Worm (Caenorhabditis elegans) whole organism, late embryonic: ENCODE measurements around the gene chil-9.

ENCODE experiments used
- C08G9.2 ChIP-seq: sonication (generic microtip); optimal IDR thresholded peaks from 2 replicates; lab custom pipeline; 2016; ENCODE audit warnings: mild to moderate bottlenecking, missing genetic modification characterization, moderate library complexity, missing compliant biosample characterization
- C38D4.7 ChIP-seq: fragments of 200-800 bp; sonication (Bioruptor generic); optimal IDR thresholded peaks from 2 replicates; lab custom pipeline; 2018; ENCODE audit warnings: mild to moderate bottlenecking, missing genetic modification characterization, moderate library complexity, missing compliant biosample characterization
- K02D7.2 ChIP-seq: sonication (generic microtip); optimal IDR thresholded peaks from 2 replicates; lab custom pipeline; 2017; ENCODE audit warnings: mild to moderate bottlenecking, missing genetic modification characterization, missing compliant biosample characterization
- K09A11.1 ChIP-seq: sonication (generic microtip); optimal IDR thresholded peaks from 2 replicates; lab custom pipeline; 2017; ENCODE audit warnings: antibody characterized with exemption, mild to moderate bottlenecking, missing genetic modification characterization, missing compliant biosample characterization; ENCODE audit not compliant: insufficient read depth
- T23F11.4 ChIP-seq: fragments of 200-800 bp; sonication (Bioruptor generic); optimal IDR thresholded peaks from 2 replicates; lab custom pipeline; 2018; ENCODE audit warnings: mild to moderate bottlenecking, missing genetic modification characterization, missing compliant biosample characterization
- Y22D7AL.16 ChIP-seq: sonication (generic microtip); optimal IDR thresholded peaks from 2 replicates; lab custom pipeline; 2016; ENCODE audit warnings: missing genetic modification characterization, missing compliant biosample characterization
- ahr-1 ChIP-seq: sonication (generic microtip); optimal IDR thresholded peaks from 2 replicates; lab custom pipeline; 2016; ENCODE audit warnings: missing genetic modification characterization, missing compliant biosample characterization
- ama-1 ChIP-seq: fragments of 150-350 bp; optimal IDR thresholded peaks from 2 replicates; lab custom pipeline; 2014
- ceh-14 ChIP-seq: sonication (generic microtip); optimal IDR thresholded peaks from 2 replicates; lab custom pipeline; 2016; ENCODE audit warnings: missing genotype, missing genetic modification characterization, missing compliant biosample characterization
- ceh-18 ChIP-seq: sonication (generic microtip); optimal IDR thresholded peaks from 2 replicates; lab custom pipeline; 2016; ENCODE audit warnings: missing genetic modification characterization, missing compliant biosample characterization
- ceh-19 ChIP-seq: fragments of 200-800 bp; sonication (Bioruptor generic); optimal IDR thresholded peaks from 2 replicates; lab custom pipeline; 2018; ENCODE audit warnings: mild to moderate bottlenecking, missing genetic modification characterization, missing compliant biosample characterization
- ceh-2 ChIP-seq: sonication (generic microtip); optimal IDR thresholded peaks from 2 replicates; lab custom pipeline; 2016; ENCODE audit warnings: missing genotype, missing genetic modification characterization, missing compliant biosample characterization
- ceh-22 ChIP-seq: sonication (generic microtip); optimal IDR thresholded peaks from 2 replicates; lab custom pipeline; 2017; ENCODE audit warnings: missing biosample characterization, missing genetic modification characterization
- ceh-24 ChIP-seq: sonication (generic microtip); optimal IDR thresholded peaks from 2 replicates; lab custom pipeline; 2016; ENCODE audit warnings: mild to moderate bottlenecking, missing genetic modification characterization, missing compliant biosample characterization
- ceh-30 ChIP-seq: fragments of 150-350 bp; optimal IDR thresholded peaks from 2 replicates; lab custom pipeline; 2014; ENCODE audit warnings: missing biosample characterization, missing genetic modification characterization
- ceh-34 ChIP-seq: sonication (generic microtip); optimal IDR thresholded peaks from 2 replicates; lab custom pipeline; 2016; ENCODE audit warnings: mild to moderate bottlenecking, missing genetic modification characterization, missing compliant biosample characterization
- ceh-45 ChIP-seq: fragments of 200-800 bp; sonication (Bioruptor generic); IDR thresholded peaks from 2 replicates; pipeline ENCODE4 v1.3.6; 2022; ENCODE audit warnings: missing genetic modification reagents, missing genetic modification characterization, missing compliant biosample characterization
- ceh-48 ChIP-seq: sonication (generic microtip); optimal IDR thresholded peaks from 2 replicates; lab custom pipeline; 2016; ENCODE audit warnings: missing genetic modification characterization, inconsistent platforms, missing compliant biosample characterization
- ceh-6 ChIP-seq: fragments of 200-800 bp; sonication (Bioruptor generic); optimal IDR thresholded peaks from 2 replicates; lab custom pipeline; 2018; ENCODE audit warnings: mild to moderate bottlenecking, missing genetic modification characterization, missing compliant biosample characterization
- che-1 ChIP-seq: sonication (generic microtip); optimal IDR thresholded peaks from 2 replicates; lab custom pipeline; 2016; ENCODE audit warnings: mild to moderate bottlenecking, missing genetic modification characterization, missing compliant biosample characterization
- dmd-4 ChIP-seq: sonication (generic microtip); optimal IDR thresholded peaks from 2 replicates; lab custom pipeline; 2016; ENCODE audit warnings: borderline replicate concordance, missing genetic modification characterization, missing compliant biosample characterization
- dve-1 ChIP-seq: sonication (generic microtip); optimal IDR thresholded peaks from 2 replicates; lab custom pipeline; 2017; ENCODE audit warnings: antibody characterized with exemption, mild to moderate bottlenecking, missing genetic modification characterization, missing compliant biosample characterization
- elt-4 ChIP-seq: sonication (generic microtip); optimal IDR thresholded peaks from 2 replicates; lab custom pipeline; 2016; ENCODE audit warnings: missing genetic modification characterization, missing compliant biosample characterization
- eyg-1 ChIP-seq: sonication (generic microtip); optimal IDR thresholded peaks from 2 replicates; lab custom pipeline; 2016; ENCODE audit warnings: missing genotype, missing genetic modification characterization, missing compliant biosample characterization
- fax-1 ChIP-seq: sonication (generic microtip); optimal IDR thresholded peaks from 2 replicates; lab custom pipeline; 2016; ENCODE audit warnings: missing genotype, missing genetic modification characterization, missing compliant biosample characterization
- fkh-10 ChIP-seq: fragments of 150-350 bp; optimal IDR thresholded peaks from 2 replicates; lab custom pipeline; 2014; ENCODE audit warnings: missing biosample characterization, missing genetic modification reagents, missing genetic modification characterization
- gmeb-2 ChIP-seq: sonication (generic microtip); optimal IDR thresholded peaks from 2 replicates; lab custom pipeline; 2016; ENCODE audit warnings: missing genetic modification characterization, inconsistent platforms, missing compliant biosample characterization
- hlh-30 ChIP-seq: sonication (generic microtip); optimal IDR thresholded peaks from 2 replicates; lab custom pipeline; 2017; ENCODE audit warnings: antibody characterized with exemption, missing genetic modification characterization, missing compliant biosample characterization; ENCODE audit not compliant: insufficient read depth
- hlh-8 ChIP-seq: sonication (generic microtip); optimal IDR thresholded peaks from 2 replicates; lab custom pipeline; 2016; ENCODE audit warnings: missing genotype, missing genetic modification characterization, missing compliant biosample characterization
- mec-3 ChIP-seq: sonication (generic microtip); optimal IDR thresholded peaks from 2 replicates; lab custom pipeline; 2016; ENCODE audit warnings: borderline replicate concordance, missing genetic modification characterization, missing compliant biosample characterization
- nfya-1 ChIP-seq: sonication (generic microtip); optimal IDR thresholded peaks from 2 replicates; lab custom pipeline; 2017; ENCODE audit warnings: missing genetic modification characterization, mild to moderate bottlenecking, missing compliant biosample characterization, antibody characterized with exemption, moderate library complexity
- nhr-11 ChIP-seq: fragments of 150-350 bp; optimal IDR thresholded peaks from 2 replicates; lab custom pipeline; 2014; ENCODE audit warnings: missing biosample characterization, missing genetic modification characterization
- npax-4 ChIP-seq: sonication (generic microtip); optimal IDR thresholded peaks from 2 replicates; lab custom pipeline; 2016; ENCODE audit warnings: missing genetic modification characterization, missing compliant biosample characterization
- odd-2 ChIP-seq: sonication (generic microtip); optimal IDR thresholded peaks from 2 replicates; lab custom pipeline; 2017; ENCODE audit warnings: antibody characterized with exemption, mild to moderate bottlenecking, missing genetic modification characterization, missing compliant biosample characterization
- pag-3 ChIP-seq: sonication (generic microtip); optimal IDR thresholded peaks from 2 replicates; lab custom pipeline; 2016; ENCODE audit warnings: missing compliant biosample characterization, missing genetic modification characterization, borderline replicate concordance
- pat-9 ChIP-seq: fragments of 200-800 bp; sonication (Bioruptor generic); optimal IDR thresholded peaks from 2 replicates; lab custom pipeline; 2018; ENCODE audit warnings: mild to moderate bottlenecking, missing genetic modification characterization, moderate library complexity, missing compliant biosample characterization
- pax-1 ChIP-seq: fragments of 150-350 bp; optimal IDR thresholded peaks from 2 replicates; lab custom pipeline; 2014; ENCODE audit warnings: missing biosample characterization, missing genetic modification characterization
- pha-2 ChIP-seq: sonication (generic microtip); optimal IDR thresholded peaks from 2 replicates; lab custom pipeline; 2017; ENCODE audit warnings: mild to moderate bottlenecking, missing genetic modification characterization, missing compliant biosample characterization
- pha-4 ChIP-seq: fragments of 150-350 bp; optimal IDR thresholded peaks from 2 replicates; lab custom pipeline; 2018; ENCODE audit warnings: missing biosample characterization, missing genetic modification reagents, missing genetic modification characterization
- pros-1 ChIP-seq: fragments of 150-350 bp; optimal IDR thresholded peaks from 2 replicates; lab custom pipeline; 2014; ENCODE audit warnings: missing biosample characterization, missing genetic modification reagents, missing genetic modification characterization
- rnt-1 ChIP-seq: sonication (generic microtip); optimal IDR thresholded peaks from 2 replicates; lab custom pipeline; 2016; ENCODE audit warnings: missing genetic modification characterization, missing compliant biosample characterization
- sdc-2 ChIP-seq: sonication (generic microtip); optimal IDR thresholded peaks from 2 replicates; lab custom pipeline; 2016; ENCODE audit warnings: missing genotype, missing genetic modification characterization, missing compliant biosample characterization
- syd-9 ChIP-seq: sonication (generic microtip); optimal IDR thresholded peaks from 2 replicates; lab custom pipeline; 2016; ENCODE audit warnings: mild to moderate bottlenecking, missing genetic modification characterization, moderate library complexity, missing compliant biosample characterization
- tbx-2 ChIP-seq: sonication (generic microtip); optimal IDR thresholded peaks from 2 replicates; lab custom pipeline; 2016; ENCODE audit warnings: missing genetic modification characterization, missing compliant biosample characterization
- unc-86 ChIP-seq: sonication (generic microtip); optimal IDR thresholded peaks from 2 replicates; lab custom pipeline; 2016; ENCODE audit warnings: missing genetic modification characterization, missing compliant biosample characterization
- ztf-16 ChIP-seq: sonication (generic microtip); optimal IDR thresholded peaks from 2 replicates; lab custom pipeline; 2017; ENCODE audit warnings: missing genetic modification characterization, missing compliant biosample characterization

chil-9 gene

ce11 chrII:9835958-9836357, 9.2 kb downstream of the chil-9 start:
- TF ChIP-seq ceh-48 = no peak
- no peak for TF ChIP-seq K02D7.2 (tag; lab: Kevin White, UChicago)
- TF ChIP-seq nhr-11 (tag; lab: Kevin White, UChicago) = no peak
- TF ChIP-seq ceh-19 (GFP tag; lab: Kevin White, UChicago) = no peak
- no peak for TF ChIP-seq hlh-8 (tag; lab: Kevin White, UChicago)
- no peak for TF ChIP-seq K09A11.1 (tag; lab: Kevin White, UChicago)
- TF ChIP-seq dve-1 (tag; lab: Kevin White, UChicago) = no peak
- no peak for TF ChIP-seq pha-2 (tag; lab: Kevin White, UChicago)
- TF ChIP-seq npax-4 = no peak
- no peak for TF ChIP-seq rnt-1 (tag; lab: Kevin White, UChicago)
- TF ChIP-seq, all 69 proteins: peak for 0

- TF ChIP-seq ahr-1 (tag; lab: Kevin White, UChicago) = no peak
- no peak for TF ChIP-seq ceh-22 (tag; lab: Kevin White, UChicago)
- TF ChIP-seq odd-2 (tag; lab: Kevin White, UChicago) = no peak
- no peak for TF ChIP-seq syd-9 (tag; lab: Kevin White, UChicago)
- no peak for TF ChIP-seq mec-3 (tag; lab: Kevin White, UChicago)
- TF ChIP-seq ceh-30 (tag; lab: Kevin White, UChicago) = no peak
Measured at ce11 chrII:9834921-9835320, 10.2 kb downstream of the chil-9 start, which contains the start of gene arrd-5. TSS of gene arrd-5 (plus strand) at chrII:9835221.

ce11 chrII:9833855-9834254, 11.3 kb downstream of the chil-9 start, which contains the start of gene ZK938.3:
TSS of gene ZK938.3 (minus strand) at chrII:9833955.
- TF ChIP-seq nhr-11 (tag; lab: Kevin White, UChicago) = peak; percentile 21
- no peak for TF ChIP-seq Y22D7AL.16

ce11 chrII:9831033-9831432, 14.1 kb downstream of the chil-9 start, which contains the start of gene ZK938.12:
TSS of gene ZK938.12 (plus strand) at chrII:9831333.
- TF ChIP-seq ztf-16 (tag; lab: Kevin White, UChicago) (no peak), che-1 (no peak), T23F11.4 (GFP tag; lab: Kevin White, UChicago) (no peak), tbx-2 (tag; lab: Kevin White, UChicago) (no peak), ahr-1 (tag; lab: Kevin White, UChicago) (no peak), Y22D7AL.16 (no peak), pag-3 (tag; lab: Kevin White, UChicago) (no peak), elt-4 (no peak), hlh-30 (tag; lab: Kevin White, UChicago) (no peak), nfya-1 (no peak), pat-9 (tag; lab: Kevin White, UChicago) (no peak), sdc-2 (tag; lab: Kevin White, UChicago) (no peak), C38D4.7 (no peak), pax-1 (no peak), ama-1 (lab: Kevin White, UChicago) (no peak), ceh-18 (no peak), fkh-10 (no peak), unc-86 (tag; lab: Kevin White, UChicago) (no peak), npax-4 (no peak), ceh-2 (tag; lab: Kevin White, UChicago) (no peak)

- TF ChIP-seq ceh-14 (no peak), K09A11.1 (tag; lab: Kevin White, UChicago) (no peak), odd-2 (tag; lab: Kevin White, UChicago) (no peak), C08G9.2 (no peak), ceh-34 (no peak), gmeb-2 (tag; lab: Kevin White, UChicago) (no peak), ztf-16 (tag; lab: Kevin White, UChicago) (no peak), ceh-6 (GFP tag; lab: Kevin White, UChicago) (no peak), Y22D7AL.16 (no peak), ceh-24 (no peak), dmd-4 (tag; lab: Kevin White, UChicago) (no peak), ama-1 (lab: Kevin White, UChicago) (no peak), ceh-45 (GFP tag; lab: Robert Waterston, UW) (no peak), fax-1 (tag; lab: Kevin White, UChicago) (no peak), ceh-22 (tag; lab: Kevin White, UChicago) (no peak), ahr-1 (tag; lab: Kevin White, UChicago) (no peak), pha-4 (tag; lab: Kevin White, UChicago) (no peak), pros-1 (tag; lab: Kevin White, UChicago) (no peak), eyg-1 (no peak), T23F11.4 (GFP tag; lab: Kevin White, UChicago) (no peak)
- TF ChIP-seq, all 69 proteins: peak for 0
Measured at ce11 chrII:9829108-9829507, 16.0 kb downstream of the chil-9 start, which contains the start of gene ZK938.1. TSS of gene ZK938.1 (plus strand) at chrII:9829408.
